Worm (Caenorhabditis elegans): ENCODE results near the gene mrpl-36.

mrpl-36 gene

DNA sequence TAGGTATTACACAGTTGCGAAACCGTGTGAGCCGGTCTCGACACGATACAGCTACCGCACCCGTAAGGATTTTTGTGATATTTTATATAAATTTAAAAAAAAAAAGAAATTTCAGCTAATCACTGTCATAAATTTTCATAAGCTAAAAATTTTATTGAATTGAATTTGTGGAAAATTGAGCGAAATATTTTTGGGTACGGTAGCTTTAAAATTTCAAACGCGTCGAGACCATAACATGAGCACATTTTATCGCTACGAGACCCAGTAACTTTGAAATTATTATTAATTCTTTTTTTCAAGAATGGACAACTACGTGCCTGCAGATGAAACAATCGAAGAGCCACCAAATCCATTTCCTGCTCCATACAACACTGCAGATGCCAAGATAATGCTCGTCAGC, 34.8 kb downstream of the mrpl-36 start, which contains the start of gene ZK632.14:
TSS of gene ZK632.14 (plus strand) at position 301 of the 400 bp plus-strand sequence.
- TF ChIP-seq zag-1 (tag; optimal IDR thresholded peaks at IDR 0.05) (no peak), egl-27 (tag; optimal IDR thresholded peaks at IDR 0.05) (no peak), ama-1 (optimal IDR thresholded peaks at IDR 0.05) (no peak), lin-11 (tag; optimal IDR thresholded peaks at IDR 0.05) (no peak), lin-39 (tag; optimal IDR thresholded peaks at IDR 0.05) (no peak), mab-5 (tag; optimal IDR thresholded peaks at IDR 0.05) (no peak)

DNA sequence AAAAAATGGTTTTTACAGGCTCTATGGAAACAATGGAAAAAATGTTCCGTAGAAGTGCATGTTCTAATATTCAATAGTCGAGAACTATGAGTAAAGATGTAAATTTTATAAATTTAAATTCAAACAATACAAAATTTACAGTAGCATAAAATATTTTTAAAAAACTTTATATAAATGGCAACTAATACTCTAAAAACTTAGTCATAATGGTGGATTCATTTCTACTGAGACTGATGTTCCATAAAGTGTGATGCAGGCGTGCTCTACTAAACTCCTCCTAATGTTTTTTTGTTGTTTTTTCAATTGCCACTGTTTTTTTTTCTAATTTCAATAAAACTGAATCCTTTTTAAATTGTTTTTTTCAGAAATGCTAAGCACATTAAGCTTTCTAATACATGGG, 39.7 kb downstream of the mrpl-36 start, which contains the start of gene gtap-2:
TSS of gene gtap-2 (plus strand) at position 366 of the 400 bp plus-strand sequence.
- TF ChIP-seq nhr-10 (tag; optimal IDR thresholded peaks at IDR 0.05) (no peak), nhr-77 (tag; optimal IDR thresholded peaks at IDR 0.05) (no peak), C34F6.9 (tag; optimal IDR thresholded peaks at IDR 0.05) (peak; percentile 69), sma-9 (GFP tag; optimal IDR thresholded peaks at IDR 0.05) (peak; percentile 15), sma-9 (tag; optimal IDR thresholded peaks at IDR 0.05) (no peak), fos-1 (tag; optimal IDR thresholded peaks at IDR 0.05) (no peak), elt-3 (tag; optimal IDR thresholded peaks at IDR 0.05) (no peak), unc-55 (GFP tag; optimal IDR thresholded peaks at IDR 0.05) (peak; percentile 64), egl-27 (tag; optimal IDR thresholded peaks at IDR 0.05) (no peak), lsy-2 (tag; optimal IDR thresholded peaks at IDR 0.05) (peak in 1 of 2 experiments; percentile 65)

- no peak for TF ChIP-seq ztf-1 (GFP tag; conservative IDR thresholded peaks at IDR 0.05)
- TF ChIP-seq snpc-4 (tag; optimal IDR thresholded peaks at IDR 0.05): no peak
- no peak for TF ChIP-seq nhr-10 (tag; optimal IDR thresholded peaks at IDR 0.05)
- peak; percentile 80 for TF ChIP-seq ama-1 (optimal IDR thresholded peaks at IDR 0.05)
- peak; percentile 14 for TF ChIP-seq ztf-4 (tag; optimal IDR thresholded peaks at IDR 0.05)
- TF ChIP-seq C34F6.9 (tag; optimal IDR thresholded peaks at IDR 0.05): no peak
- TF ChIP-seq lin-39 (tag; optimal IDR thresholded peaks at IDR 0.05): no peak
- TF ChIP-seq lsy-2 (tag; optimal IDR thresholded peaks at IDR 0.05): peak in 1 of 2 experiments; percentile 26
- TF ChIP-seq nhr-6 (tag; optimal IDR thresholded peaks at IDR 0.05): no peak
- TF ChIP-seq unc-55 (GFP tag; optimal IDR thresholded peaks at IDR 0.05): no peak
- no peak for TF ChIP-seq dmd-4 (tag; optimal IDR thresholded peaks at IDR 0.05)
- peak; percentile 75 for TF ChIP-seq nhr-25 (tag; optimal IDR thresholded peaks at IDR 0.05)
- TF ChIP-seq ZK546.5 (tag; optimal IDR thresholded peaks at IDR 0.05): no peak
- no peak for TF ChIP-seq aly-2 (tag; optimal IDR thresholded peaks at IDR 0.05)
- peak; percentile 46 for TF ChIP-seq blmp-1 (tag; optimal IDR thresholded peaks at IDR 0.05; ENCODE audit: insufficient read depth)
- TF ChIP-seq mdl-1 (tag; optimal IDR thresholded peaks at IDR 0.05): peak in 1 of 2 experiments; percentile 28
- no peak for TF ChIP-seq elt-3 (tag; optimal IDR thresholded peaks at IDR 0.05)
- peak; percentile 52 for TF ChIP-seq gmeb-1 (tag; optimal IDR thresholded peaks at IDR 0.05)
- TF ChIP-seq nhr-21 (tag; optimal IDR thresholded peaks at IDR 0.05): peak; percentile 63
- no peak for TF ChIP-seq elt-1 (tag; optimal IDR thresholded peaks at IDR 0.05)
- TF ChIP-seq crh-2 (tag; optimal IDR thresholded peaks at IDR 0.05): peak; percentile 23
- TF ChIP-seq unc-62 (GFP tag; optimal IDR thresholded peaks at IDR 0.05): no peak
- TF ChIP-seq Y55F3AM.14 (GFP tag; optimal IDR thresholded peaks at IDR 0.05): peak; percentile 3
- peak; percentile 13 for TF ChIP-seq nhr-129 (tag; optimal IDR thresholded peaks at IDR 0.05)
- TF ChIP-seq zag-1 (tag; optimal IDR thresholded peaks at IDR 0.05): no peak
- peak; percentile 62 for TF ChIP-seq sma-9 (GFP tag; optimal IDR thresholded peaks at IDR 0.05)
- TF ChIP-seq sma-9 (tag; optimal IDR thresholded peaks at IDR 0.05): no peak
- peak; percentile 61 for TF ChIP-seq sma-3 (GFP tag; optimal IDR thresholded peaks at IDR 0.05)
Measured at ce11 chrIII:9807560-9808046, 40.3 kb downstream of the mrpl-36 start.

- no peak for TF ChIP-seq lsy-2 (tag; optimal IDR thresholded peaks at IDR 0.05)
- peak; percentile 10 for TF ChIP-seq nhr-129 (tag; optimal IDR thresholded peaks at IDR 0.05)
- TF ChIP-seq nhr-25 (tag; optimal IDR thresholded peaks at IDR 0.05): peak; percentile 28
- peak; percentile 56 for TF ChIP-seq sma-9 (GFP tag; optimal IDR thresholded peaks at IDR 0.05)
- TF ChIP-seq sma-9 (tag; optimal IDR thresholded peaks at IDR 0.05): no peak
Measured at ce11 chrIII:9806968-9807559, 40.9 kb downstream of the mrpl-36 start, which contains the start of gene ZK632.4. ZK632.4 (minus strand) TSS chrIII:9807454.

Data from whole organism, L2 larva.